Worm (Caenorhabditis elegans) whole organism, midembryonic: Measurements from ENCODE around the gene M110.9.

ENCODE experiments used
- cog-1 ChIP-seq: sonication (generic microtip); optimal IDR thresholded peaks from 2 replicates; lab custom pipeline; 2016; ENCODE audit warnings: missing genetic modification characterization, missing compliant biosample characterization
- ztf-29 ChIP-seq: fragments of 200-800 bp; sonication (Bioruptor generic); IDR thresholded peaks from 2 replicates; pipeline ENCODE4 v1.3.6; 2022; ENCODE audit warnings: missing genetic modification reagents, missing genetic modification characterization, missing compliant biosample characterization

DNA sequence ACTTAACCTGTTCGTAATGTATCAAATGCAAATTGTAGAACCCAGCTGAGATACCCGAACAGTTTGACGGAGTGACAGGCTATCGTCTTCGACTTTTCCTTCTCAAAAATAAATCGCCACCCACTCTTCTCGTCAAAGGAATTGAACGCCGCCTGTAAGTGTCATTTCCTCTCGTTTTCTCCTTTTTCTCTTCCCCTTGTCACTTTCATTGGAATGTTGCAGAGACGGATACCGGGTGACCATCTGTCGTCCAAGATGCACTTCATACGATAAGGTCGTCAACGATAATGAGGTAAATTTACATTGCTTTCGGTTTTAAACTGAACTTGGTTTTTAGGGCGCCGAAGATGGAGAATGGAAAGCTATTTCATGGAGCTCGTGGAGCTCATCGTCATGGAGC lies 31.3 kb upstream of the M110.9 start:
- TF ChIP-seq ztf-29 (GFP tag; lab: Robert Waterston, UW) (no peak), cog-1 (tag; lab: Kevin White, UChicago) (no peak)
